Fruit fly (Drosophila melanogaster) whole organism, wandering third instar larva: Measurements from ENCODE around the gene CG18269.
A peak's percentile ranks its signal among the peaks of the same experiment; 100 is the strongest.

Experiments used
- Abd-B ChIP-seq: fragments of >200 bp; optimal IDR thresholded peaks from 2 replicates; lab custom pipeline; 2017; ENCODE audit warnings: missing biosample characterization, missing genetic modification characterization
- CG32264 ChIP-seq: fragments of 200-800 bp; sonication (Bioruptor generic); optimal IDR thresholded peaks from 2 replicates; lab custom pipeline; 2016; ENCODE audit warnings: missing biosample characterization, missing genetic modification characterization
- CG9705 ChIP-seq: fragments of 200-800 bp; sonication (Bioruptor generic); optimal IDR thresholded peaks from 2 replicates; lab custom pipeline; 2018; ENCODE audit warnings: missing biosample characterization, mild to moderate bottlenecking, missing genetic modification characterization
- CrebA ChIP-seq: fragments of 200-800 bp; sonication (Bioruptor generic); optimal IDR thresholded peaks from 2 replicates; lab custom pipeline; 2016; ENCODE audit warnings: missing biosample characterization, mild to moderate bottlenecking, missing genetic modification characterization, borderline replicate concordance
- Dfd ChIP-seq: fragments of >200 bp; optimal IDR thresholded peaks from 2 replicates; lab custom pipeline; 2017; ENCODE audit warnings: missing biosample characterization, missing genetic modification characterization
- Dif ChIP-seq: fragments of 200-275, 200-300 bp; sonication (Bioruptor generic); optimal IDR thresholded peaks from 2 replicates; lab custom pipeline; 2018; ENCODE audit warnings: missing biosample characterization, missing genetic modification characterization; ENCODE audit not compliant: partially characterized antibody
- GATAd ChIP-seq: sonication (Bioruptor generic); optimal IDR thresholded peaks from 2 replicates; lab custom pipeline; 2016; ENCODE audit warnings: missing biosample characterization, missing genetic modification characterization
- HLH106 ChIP-seq: fragments of 200-800 bp; optimal IDR thresholded peaks from 3 replicates; lab custom pipeline; 2019; ENCODE audit warnings: missing biosample characterization, mild to moderate bottlenecking, missing genetic modification characterization, moderate library complexity
- Hnf4 ChIP-seq: fragments of 200-800 bp; sonication (Bioruptor generic); optimal IDR thresholded peaks from 2 replicates; lab custom pipeline; 2016; ENCODE audit warnings: missing biosample characterization, mild to moderate bottlenecking, missing genetic modification characterization
- Hr78 ChIP-seq: fragments of >200 bp; optimal IDR thresholded peaks from 2 replicates; lab custom pipeline; 2017; ENCODE audit warnings: missing biosample characterization, missing genetic modification characterization
- Hr83 ChIP-seq: fragments of 200-300 bp; sonication (Bioruptor generic); optimal IDR thresholded peaks from 2 replicates; lab custom pipeline; 2016; ENCODE audit warnings: missing biosample characterization, mild to moderate bottlenecking, missing genetic modification characterization, moderate library complexity; ENCODE audit not compliant: poor library complexity, severe bottlenecking
- Jra ChIP-seq: sonication (Bioruptor generic); optimal IDR thresholded peaks from 2 replicates; lab custom pipeline; 2016; ENCODE audit warnings: missing biosample characterization, missing genetic modification characterization
- Myc ChIP-seq: fragments of >200 bp; optimal IDR thresholded peaks from 2 replicates; lab custom pipeline; 2017
- N ChIP-seq: fragments of >200 bp; optimal IDR thresholded peaks from 2 replicates; lab custom pipeline; 2018; ENCODE audit warnings: missing biosample characterization, missing external identifiers, missing genetic modification characterization
- OdsH ChIP-seq: fragments of 200-800 bp; sonication (Bioruptor generic); optimal IDR thresholded peaks from 2 replicates; lab custom pipeline; 2016; ENCODE audit warnings: missing biosample characterization, mild to moderate bottlenecking, missing genetic modification characterization
- Rel ChIP-seq, 2 experiments: fragments of 200-800 bp; sonication (Bioruptor generic) in 1 of 2; optimal IDR thresholded peaks; 2 replicates in 1 of 2; 3 replicates in 1 of 2; lab custom pipeline; 2016 to 2019; ENCODE audit warnings: mild to moderate bottlenecking in 2 of 2, missing biosample characterization in 2 of 2, missing genetic modification characterization in 2 of 2, moderate library complexity in 1 of 2
- Sp1 ChIP-seq: fragments of 200-800 bp; sonication (Bioruptor generic); optimal IDR thresholded peaks from 3 replicates; lab custom pipeline; 2019; ENCODE audit warnings: missing biosample characterization, mild to moderate bottlenecking, missing genetic modification characterization, moderate library complexity
- br ChIP-seq: fragments of 200-800 bp; sonication (Bioruptor generic); optimal IDR thresholded peaks from 2 replicates; lab custom pipeline; 2016; ENCODE audit warnings: missing biosample characterization, missing genetic modification characterization
- brk ChIP-seq: fragments of 200-800 bp; sonication (Bioruptor generic); optimal IDR thresholded peaks from 2 replicates; lab custom pipeline; 2016; ENCODE audit warnings: missing biosample characterization, mild to moderate bottlenecking, missing genetic modification characterization
- dl ChIP-seq, 2 experiments: fragments of 175-275, 200-275 bp in 1 of 2; fragments of 200-275 bp in 1 of 2; sonication (Bioruptor generic); optimal IDR thresholded peaks; lab custom pipeline; 2018; ENCODE audit warnings: mild to moderate bottlenecking in 2 of 2, missing biosample characterization in 2 of 2, missing genetic modification characterization in 2 of 2, moderate library complexity in 2 of 2; ENCODE audit not compliant: partially characterized antibody in 2 of 2, insufficient read depth in 1 of 2
- dsf ChIP-seq: sonication (Bioruptor generic); optimal IDR thresholded peaks from 2 replicates; lab custom pipeline; 2016; ENCODE audit warnings: missing biosample characterization, missing genetic modification characterization, borderline replicate concordance
- ey ChIP-seq: fragments of 200-800 bp; sonication (Bioruptor generic); optimal IDR thresholded peaks from 2 replicates; lab custom pipeline; 2016; ENCODE audit warnings: missing biosample characterization, missing genetic modification characterization
- foxo ChIP-seq, 2 experiments: fragments of 200-800 bp; sonication (Bioruptor generic); optimal IDR thresholded peaks; 2 replicates in 1 of 2; 3 replicates in 1 of 2; lab custom pipeline; 2016 to 2017; ENCODE audit warnings: missing biosample characterization in 2 of 2, missing genetic modification characterization in 2 of 2
- fru ChIP-seq: fragments of 200-800 bp; sonication (Bioruptor generic); optimal IDR thresholded peaks from 3 replicates; lab custom pipeline; 2016; ENCODE audit warnings: missing biosample characterization, mild to moderate bottlenecking, missing genetic modification characterization
- h ChIP-seq: fragments of 200-800 bp; sonication (Bioruptor generic); optimal IDR thresholded peaks from 3 replicates; lab custom pipeline; 2016; ENCODE audit warnings: missing biosample characterization, mild to moderate bottlenecking, missing genetic modification characterization
- pan ChIP-seq: fragments of >200 bp; optimal IDR thresholded peaks from 2 replicates; lab custom pipeline; 2017
- psq ChIP-seq: fragments of 200-800 bp; sonication (Bioruptor generic); optimal IDR thresholded peaks from 3 replicates; lab custom pipeline; 2017; ENCODE audit warnings: missing biosample characterization, mild to moderate bottlenecking, missing genetic modification characterization, moderate library complexity
- rgr ChIP-seq: fragments of 200-800 bp; sonication (Bioruptor generic); optimal IDR thresholded peaks from 3 replicates; lab custom pipeline; 2016; ENCODE audit warnings: missing biosample characterization, mild to moderate bottlenecking, missing genetic modification characterization
- sage ChIP-seq: fragments of 200-800 bp; sonication (Bioruptor generic); optimal IDR thresholded peaks from 2 replicates; lab custom pipeline; 2016; ENCODE audit warnings: missing biosample characterization, mild to moderate bottlenecking, missing genetic modification characterization
- sv ChIP-seq: fragments of 200-800 bp; sonication (Bioruptor generic); optimal IDR thresholded peaks from 3 replicates; lab custom pipeline; 2016; ENCODE audit warnings: missing biosample characterization, missing genetic modification characterization
- tai ChIP-seq: sonication (Bioruptor generic); optimal IDR thresholded peaks from 2 replicates; lab custom pipeline; 2016; ENCODE audit warnings: missing biosample characterization, missing genetic modification characterization
- usp ChIP-seq: fragments of >200 bp; optimal IDR thresholded peaks from 2 replicates; lab custom pipeline; 2017; ENCODE audit warnings: missing biosample characterization, missing genetic modification characterization
- woc ChIP-seq: sonication (Bioruptor generic); optimal IDR thresholded peaks from 2 replicates; lab custom pipeline; 2016; ENCODE audit warnings: missing biosample characterization, mild to moderate bottlenecking, missing genetic modification characterization

CG18269 gene

DNA sequence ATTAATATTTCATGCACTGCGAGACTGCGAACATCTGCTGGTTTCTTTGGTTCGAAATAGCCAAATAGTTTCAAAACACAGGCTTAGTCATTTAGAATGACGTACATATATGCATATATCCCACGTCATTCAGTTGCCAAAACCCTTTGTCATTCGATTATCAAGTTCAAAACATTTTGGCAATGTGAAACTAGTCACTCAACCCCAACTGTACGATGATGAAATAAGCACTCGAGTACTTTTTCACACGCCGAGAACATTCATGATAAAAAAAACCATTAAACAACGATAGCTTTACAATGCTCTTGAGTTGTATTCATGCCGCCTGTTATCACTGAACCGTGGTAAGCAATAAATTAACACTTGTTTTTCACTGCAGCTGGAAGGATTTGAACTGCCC is 30.9 kb upstream of the CG18269 start:
- TF ChIP-seq GATAd (GFP tag; lab: Kevin White, UChicago) (no peak), foxo (GFP tag; optimal IDR thresholded peaks at IDR 0.05; lab: Kevin White, UChicago) (peak in 1 of 2 experiments; percentile 18), rgr (peak; percentile 7)

DNA sequence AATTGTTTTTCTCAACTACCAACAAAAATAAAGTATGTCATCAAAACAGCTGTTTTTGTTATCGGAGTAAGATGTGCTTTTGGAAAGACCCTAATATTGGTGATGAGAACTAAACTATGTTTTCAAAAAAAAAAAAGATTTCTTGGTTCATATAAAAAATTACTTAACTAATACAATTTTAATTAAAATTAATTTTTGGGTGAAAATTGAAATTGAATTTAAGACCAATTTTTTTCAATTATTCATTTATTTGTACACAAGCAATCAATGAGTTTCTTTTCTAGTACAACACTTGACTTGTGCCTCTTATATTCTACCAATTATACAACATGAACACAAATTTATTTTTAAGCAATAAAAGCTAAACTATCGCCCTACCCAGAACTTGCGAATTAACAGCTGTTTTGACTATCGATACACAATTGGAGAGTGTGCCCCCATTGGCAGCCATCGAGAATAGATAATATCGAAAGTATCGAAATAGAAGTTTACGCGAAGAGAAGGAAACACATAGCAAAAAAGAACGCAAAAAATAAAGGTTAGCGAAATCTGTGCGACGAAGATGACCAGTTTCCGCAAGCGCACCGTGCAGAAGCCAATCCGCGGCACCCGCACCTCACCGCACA is 27.7 kb upstream of the CG18269 start, which contains the start of the genes Vps52 and Elp4:
Gene Vps52 (minus strand): TSS at position 51 of the 626 bp plus-strand sequence.
Gene Elp4 (plus strand): TSS at position 292 of the 626 bp plus-strand sequence.
- TF ChIP-seq psq (GFP tag; lab: Kevin White, UChicago), result peak; percentile 72
- no peak for TF ChIP-seq dl (GFP tag; optimal IDR thresholded peaks at IDR 0.05; lab: Kevin White, UChicago; ENCODE audit: insufficient read depth in 1 of 2, partially characterized antibody in 2 of 2)
- TF ChIP-seq h (GFP tag; lab: Kevin White, UChicago), result no peak
- TF ChIP-seq CG9705, result peak; percentile 51
- peak; percentile 82 for TF ChIP-seq HLH106 (tag; lab: Kevin White, UChicago)
- TF ChIP-seq Hnf4, result no peak
- peak; percentile 1 for TF ChIP-seq Hr83 (GFP tag; lab: Kevin White, UChicago)
- TF ChIP-seq usp (GFP tag; lab: Kevin White, UChicago), result no peak
- peak; percentile 65 for TF ChIP-seq sv
- TF ChIP-seq Dfd (GFP tag; lab: Kevin White, UChicago), result no peak
- TF ChIP-seq br (GFP tag; lab: Kevin White, UChicago), result no peak
- peak in 1 of 2 experiments; percentile 82 for TF ChIP-seq foxo (GFP tag; optimal IDR thresholded peaks at IDR 0.05; lab: Kevin White, UChicago)
- TF ChIP-seq woc (GFP tag; lab: Kevin White, UChicago), result no peak
- peak; percentile 79 for TF ChIP-seq Sp1
- no peak for TF ChIP-seq pan (lab: Kevin White, UChicago)
- TF ChIP-seq Abd-B, result no peak
- TF ChIP-seq Myc (lab: Kevin White, UChicago), result peak; percentile 71
- TF ChIP-seq tai (GFP tag; lab: Kevin White, UChicago), result no peak
- TF ChIP-seq rgr, result peak; percentile 84
- no peak for TF ChIP-seq fru (GFP tag; lab: Kevin White, UChicago)
- TF ChIP-seq Jra (GFP tag; lab: Kevin White, UChicago), result no peak
- TF ChIP-seq Dif (GFP tag; lab: Kevin White, UChicago), result no peak
- TF ChIP-seq dsf (GFP tag; lab: Kevin White, UChicago), result no peak
- TF ChIP-seq CrebA, result no peak
- no peak for TF ChIP-seq Rel (GFP tag; optimal IDR thresholded peaks at IDR 0.05; lab: Kevin White, UChicago)
- peak; percentile 31 for TF ChIP-seq Rel (tag; optimal IDR thresholded peaks at IDR 0.05; lab: Kevin White, UChicago)
- no peak for TF ChIP-seq Hr78 (GFP tag; lab: Kevin White, UChicago)
- TF ChIP-seq CG32264 (GFP tag; lab: Kevin White, UChicago), result no peak
- TF ChIP-seq OdsH (GFP tag; lab: Kevin White, UChicago), result peak; percentile 70
- no peak for TF ChIP-seq GATAd (GFP tag; lab: Kevin White, UChicago)
- TF ChIP-seq ey (GFP tag; lab: Kevin White, UChicago), result peak; percentile 61

dm6 chr2L:5525723-5526122 is 25.9 kb upstream of the CG18269 start, which contains the start of gene Cap-D3:
Gene Cap-D3, plus strand, starts transcription at chr2L:5525905.
- TF ChIP-seq brk (GFP tag; lab: Kevin White, UChicago) (no peak), Hr83 (GFP tag; lab: Kevin White, UChicago) (no peak), Jra (GFP tag; lab: Kevin White, UChicago) (no peak), h (GFP tag; lab: Kevin White, UChicago) (no peak), Hnf4 (no peak), sage (no peak), N (GFP tag; lab: Kevin White, UChicago) (no peak), HLH106 (tag; lab: Kevin White, UChicago) (no peak), Dif (GFP tag; lab: Kevin White, UChicago) (no peak), foxo (GFP tag; optimal IDR thresholded peaks at IDR 0.05; lab: Kevin White, UChicago) (no peak), Rel (GFP tag; optimal IDR thresholded peaks at IDR 0.05; lab: Kevin White, UChicago) (no peak), Rel (tag; optimal IDR thresholded peaks at IDR 0.05; lab: Kevin White, UChicago) (no peak), Abd-B (no peak)
- TF ChIP-seq, all 38 proteins: peak for 0
